Worm (Caenorhabditis elegans) whole organism, L2 larva: ENCODE measurements around the gene osm-5.

ENCODE experiments used
- Y55F3AM.14 ChIP-seq: fragments of 200-800 bp; sonication (Bioruptor generic); optimal IDR thresholded peaks from 2 replicates; lab custom pipeline; 2018; ENCODE audit warnings: mild to moderate bottlenecking, missing genetic modification characterization, missing compliant biosample characterization
- blmp-1 ChIP-seq: sonication (generic microtip); optimal IDR thresholded peaks from 2 replicates; lab custom pipeline; 2017; ENCODE audit warnings: missing genetic modification characterization, mild to moderate bottlenecking, missing compliant biosample characterization, antibody characterized with exemption, moderate library complexity; ENCODE audit not compliant: insufficient read depth
- ceh-82 ChIP-seq: fragments of 150-350 bp; optimal IDR thresholded peaks from 2 replicates; lab custom pipeline; 2014; ENCODE audit warnings: missing biosample characterization, missing genetic modification characterization
- lin-13 ChIP-seq: fragments of 150-350 bp; optimal IDR thresholded peaks from 2 replicates; lab custom pipeline; 2014; ENCODE audit warnings: missing biosample characterization, missing genetic modification reagents, missing genetic modification characterization
- lsy-2 ChIP-seq, 2 experiments: fragments of 150-350 bp in 1 of 2; sonication (generic microtip) in 1 of 2; optimal IDR thresholded peaks; 2 replicates each; lab custom pipeline; 2014 to 2017; ENCODE audit warnings: missing biosample characterization in 2 of 2, missing genetic modification characterization in 2 of 2
- unc-62 ChIP-seq: fragments of 150-350 bp; optimal IDR thresholded peaks from 2 replicates; lab custom pipeline; 2014; ENCODE audit warnings: missing biosample characterization, missing genetic modification reagents, missing genetic modification characterization
- ztf-4 ChIP-seq: fragments of 150-350 bp; optimal IDR thresholded peaks from 2 replicates; lab custom pipeline; 2014; ENCODE audit warnings: missing biosample characterization, missing genetic modification characterization

ce11 chrX:3040609-3041008, 56.5 kb downstream of the osm-5 start:
- TF ChIP-seq lin-13 (no peak), lsy-2 (tag; optimal IDR thresholded peaks at IDR 0.05; lab: Kevin White, UChicago) (no peak), unc-62 (GFP tag; lab: Kevin White, UChicago) (no peak), ceh-82 (tag; lab: Kevin White, UChicago) (no peak), Y55F3AM.14 (no peak), ztf-4 (tag; lab: Kevin White, UChicago) (no peak), blmp-1 (tag; lab: Kevin White, UChicago) (no peak)
